Fruit fly (Drosophila melanogaster) whole organism, embryonic: Measurements from ENCODE around the gene TotM.

Source experiments
- Bgb ChIP-seq: fragments of 200-800 bp; sonication (Bioruptor generic); IDR thresholded peaks from 2 replicates; pipeline ENCODE4 v1.3.6; 2022; ENCODE audit warnings: missing biosample characterization, missing genetic modification characterization; ENCODE audit not compliant: partially characterized antibody
- CG18764 ChIP-seq: fragments of 200-800 bp; sonication (Bioruptor generic); optimal IDR thresholded peaks from 3 replicates; lab custom pipeline; 2016; ENCODE audit warnings: missing biosample characterization, missing genetic modification characterization
- CG9876 ChIP-seq: fragments of 200-800 bp; sonication (Bioruptor generic); optimal IDR thresholded peaks from 2 replicates; lab custom pipeline; 2016; ENCODE audit warnings: missing biosample characterization, missing genetic modification characterization
- hth ChIP-seq: fragments of >200 bp; optimal IDR thresholded peaks from 2 replicates; lab custom pipeline; 2017; ENCODE audit warnings: inconsistent platforms
- inv ChIP-seq: fragments of 200-800 bp; sonication (Bioruptor generic); IDR thresholded peaks from 2 replicates; pipeline ENCODE4 v1.3.6; 2022; ENCODE audit warnings: missing biosample characterization, missing genetic modification characterization; ENCODE audit not compliant: partially characterized antibody
- nau ChIP-seq: fragments of 200-800 bp; sonication (Bioruptor generic); optimal IDR thresholded peaks from 3 replicates; lab custom pipeline; 2017; ENCODE audit warnings: missing biosample characterization, mild to moderate bottlenecking, missing genetic modification characterization, missing genetic modification reagents
- nerfin-1 ChIP-seq: fragments of 200-800 bp; sonication (Bioruptor generic); optimal IDR thresholded peaks from 3 replicates; lab custom pipeline; 2019; ENCODE audit warnings: missing biosample characterization, mild to moderate bottlenecking, missing genetic modification characterization, moderate library complexity
- slou ChIP-seq: fragments of 200-800 bp; sonication (Bioruptor generic); optimal IDR thresholded peaks from 3 replicates; lab custom pipeline; 2016; ENCODE audit warnings: missing biosample characterization, missing genetic modification characterization
- ttk ChIP-seq: fragments of 200-800 bp; sonication (Bioruptor generic); IDR thresholded peaks from 2 replicates; pipeline ENCODE4 v2.1.2; 2022; ENCODE audit warnings: missing biosample characterization, missing genetic modification characterization

- TF ChIP-seq inv (no peak), Bgb (GFP tag; lab: Robert Waterston, UW) (no peak), CG18764 (no peak), nerfin-1 (tag; lab: Kevin White, UChicago) (no peak), ttk (GFP tag; lab: Robert Waterston, UW) (no peak), hth (lab: Kevin White, UChicago) (no peak), slou (GFP tag; lab: Kevin White, UChicago) (no peak), nau (GFP tag; lab: Kevin White, UChicago) (no peak), CG9876 (no peak)
These were observed 37.6 kb upstream of the TotM start for dm6 chr2L:5291869-5292642.
